Worm (Caenorhabditis elegans) whole organism, mixed stage, embryonic: Measurements from ENCODE around the gene M04D8.7.

Experiments used
- ces-1 ChIP-seq: fragments of 150-350 bp; optimal IDR thresholded peaks from 2 replicates; lab custom pipeline; 2014; ENCODE audit warnings: missing biosample characterization, missing genetic modification reagents, missing genetic modification characterization
- mep-1 ChIP-seq: fragments of 150-350 bp; optimal IDR thresholded peaks from 2 replicates; lab custom pipeline; 2017; ENCODE audit warnings: missing biosample characterization, missing genetic modification reagents, missing genetic modification characterization, inconsistent platforms

DNA sequence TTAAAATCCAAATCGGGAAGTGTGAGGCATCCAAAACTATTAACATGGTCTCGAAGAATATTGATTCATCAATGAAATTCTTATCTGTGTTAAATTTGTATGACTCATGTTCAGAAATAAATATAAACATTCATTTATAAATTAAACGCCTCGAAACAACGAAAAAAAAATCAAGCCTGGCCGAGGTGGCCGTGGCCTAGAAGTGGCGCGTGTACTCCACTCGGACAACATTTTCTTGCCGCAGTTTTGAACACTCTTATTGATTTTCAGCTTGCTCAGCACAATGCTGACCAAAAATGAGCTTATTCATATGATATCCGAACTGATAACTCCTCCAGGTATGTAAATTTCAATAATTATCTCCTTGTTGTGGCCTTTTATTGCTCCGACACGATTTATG is 26.9 kb downstream of the M04D8.7 start, which contains the start of gene ekl-6:
- TF ChIP-seq mep-1 (tag; lab: Kevin White, UChicago) (no peak), ces-1 (GFP tag; lab: Kevin White, UChicago) (no peak)
